Fruit fly (Drosophila melanogaster): ENCODE data around the gene aay.

Gene aay

DNA sequence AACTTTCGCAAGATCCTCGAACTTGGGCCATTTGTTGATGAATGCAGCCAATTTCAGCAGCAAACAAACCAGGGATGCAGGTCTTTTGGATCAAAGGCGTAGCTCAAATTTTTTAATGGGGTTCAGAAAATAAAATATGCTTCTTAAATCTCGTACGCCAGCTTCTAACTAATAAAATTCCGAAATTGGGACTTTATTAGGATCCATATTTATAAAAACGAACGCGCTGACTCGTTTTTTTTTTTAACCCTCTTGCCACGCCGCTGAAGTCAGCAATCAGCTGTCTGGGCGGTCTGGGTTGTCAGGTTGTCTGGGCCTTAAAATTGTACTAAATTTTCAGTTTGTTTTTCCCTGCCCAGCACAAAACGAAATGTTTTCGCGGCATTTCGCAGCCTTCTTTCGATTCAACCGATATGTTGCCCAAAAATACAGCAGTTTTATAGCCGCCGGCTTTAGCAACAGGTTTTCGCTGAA lies 34.6 kb downstream of the aay start, which contains the start of gene CG3437 (continued):
- TF ChIP-seq Poxn (GFP tag; IDR thresholded peaks at IDR 0.05) (peak; percentile 96), ci (GFP tag; IDR thresholded peaks at IDR 0.05) (peak; percentile 100), CG11695 (GFP tag; IDR thresholded peaks at IDR 0.05) (peak; percentile 99), CG6175 (GFP tag; IDR thresholded peaks at IDR 0.05) (peak; percentile 98), Atf-2 (GFP tag; optimal IDR thresholded peaks at IDR 0.05) (peak; percentile 98), CG6272 (GFP tag; IDR thresholded peaks at IDR 0.05) (peak; percentile 99), ERR (GFP tag; optimal IDR thresholded peaks at IDR 0.05) (peak; percentile 97), CG30020 (tag; optimal IDR thresholded peaks at IDR 0.05) (peak; percentile 81), gem (tag; optimal IDR thresholded peaks at IDR 0.05) (peak; percentile 99), hkb (optimal IDR thresholded peaks at IDR 0.05) (peak; percentile 34), hkb (GFP tag; IDR thresholded peaks at IDR 0.05) (peak; percentile 99), CG31441 (GFP tag; IDR thresholded peaks at IDR 0.05) (peak; percentile 98), CG18011 (GFP tag; optimal IDR thresholded peaks at IDR 0.05) (peak; percentile 93), disco-r (GFP tag; optimal IDR thresholded peaks at IDR 0.05) (peak; percentile 97), HLH4C (GFP tag; IDR thresholded peaks at IDR 0.05; ENCODE audit: partially characterized antibody) (0 out of 3 replicates have a peak, but pooled peaks have one; percentile 40), CG11247 (GFP tag; IDR thresholded peaks at IDR 0.05) (peak; percentile 99), CG10462 (GFP tag; optimal IDR thresholded peaks at IDR 0.05) (peak; percentile 97), Meics (GFP tag; optimal IDR thresholded peaks at IDR 0.05) (peak; percentile 99), D19A (tag; optimal IDR thresholded peaks at IDR 0.05) (peak; percentile 85), gsb-n (tag; optimal IDR thresholded peaks at IDR 0.05) (peak; percentile 97), maf-S (GFP tag; optimal IDR thresholded peaks at IDR 0.05) (peak; percentile 98), MBD-R2 (GFP tag; IDR thresholded peaks at IDR 0.05) (peak; percentile 99), Side (GFP tag; optimal IDR thresholded peaks at IDR 0.05) (peak; percentile 99), Trl (optimal IDR thresholded peaks at IDR 0.05) (no peak), Trl (GFP tag; optimal IDR thresholded peaks at IDR 0.05) (peak; percentile 99), CG10321 (GFP tag; IDR thresholded peaks at IDR 0.05) (peak; percentile 87), HLH54F (GFP tag; optimal IDR thresholded peaks at IDR 0.05) (peak; percentile 99), wek (GFP tag; optimal IDR thresholded peaks at IDR 0.05) (peak; percentile 90), CG7556 (GFP tag; optimal IDR thresholded peaks at IDR 0.05) (peak; percentile 98), CG6654 (GFP tag; optimal IDR thresholded peaks at IDR 0.05) (peak; percentile 94), ranshi (GFP tag; IDR thresholded peaks at IDR 0.05) (peak; percentile 99), CG15011 (GFP tag; optimal IDR thresholded peaks at IDR 0.05) (peak; percentile 98), tup (GFP tag; optimal IDR thresholded peaks at IDR 0.05) (peak; percentile 97), CG2875 (GFP tag; optimal IDR thresholded peaks at IDR 0.05) (peak; percentile 96), en (GFP tag; optimal IDR thresholded peaks at IDR 0.05) (peak; percentile 98), CG13296 (GFP tag; optimal IDR thresholded peaks at IDR 0.05) (peak; percentile 99), bowl (GFP tag; IDR thresholded peaks at IDR 0.05) (peak; percentile 98), CG1603 (tag; optimal IDR thresholded peaks at IDR 0.05) (peak; percentile 96), CG10654 (GFP tag; optimal IDR thresholded peaks at IDR 0.05) (peak; percentile 98), Dip3 (GFP tag; optimal IDR thresholded peaks at IDR 0.05) (peak; percentile 99), trem (tag; optimal IDR thresholded peaks at IDR 0.05) (peak; percentile 84), ac (GFP tag; optimal IDR thresholded peaks at IDR 0.05) (peak; percentile 96), Ssrp (tag; optimal IDR thresholded peaks at IDR 0.05) (peak; percentile 98), Adf1 (GFP tag; IDR thresholded peaks at IDR 0.05) (peak; percentile 90), sr (GFP tag; IDR thresholded peaks at IDR 0.05) (peak; percentile 98), ATbp (GFP tag; optimal IDR thresholded peaks at IDR 0.05) (peak; percentile 98), CG5180 (GFP tag; optimal IDR thresholded peaks at IDR 0.05) (peak; percentile 91), Pdp1 (GFP tag; optimal IDR thresholded peaks at IDR 0.05) (peak; percentile 97 to 99), fu2 (GFP tag; optimal IDR thresholded peaks at IDR 0.05) (peak; percentile 98), tll (GFP tag; optimal IDR thresholded peaks at IDR 0.05) (peak in 1 of 2 experiments; percentile 84), wdn (GFP tag; IDR thresholded peaks at IDR 0.05) (peak; percentile 98)

All from whole organism, embryonic.